Worm (Caenorhabditis elegans): ENCODE measurements around the gene Y105C5A.8.

Gene Y105C5A.8

DNA sequence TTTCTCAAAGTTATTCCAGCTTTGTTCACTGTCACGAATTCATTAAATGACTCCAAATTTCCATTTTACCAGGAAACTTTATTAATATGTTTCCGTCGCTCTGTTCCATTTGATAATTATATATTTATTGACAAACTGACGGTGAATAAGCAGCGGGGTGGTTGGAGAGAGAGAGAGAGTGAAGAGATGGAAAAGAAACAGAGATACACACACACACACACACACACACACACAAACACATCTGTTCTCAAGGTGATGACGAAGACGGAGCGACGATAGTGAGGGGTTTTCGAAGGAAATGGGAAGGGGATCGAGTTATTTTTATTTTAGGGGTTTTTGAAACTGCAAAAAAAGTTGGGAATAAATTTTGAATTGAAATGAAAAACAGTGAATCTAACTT is 43.0 kb downstream of the Y105C5A.8 start:
- TF ChIP-seq elt-3 (tag; optimal IDR thresholded peaks at IDR 0.05) (no peak), unc-62 (GFP tag; optimal IDR thresholded peaks at IDR 0.05) (peak; percentile 17), nhr-76 (tag; optimal IDR thresholded peaks at IDR 0.05) (no peak), elt-1 (tag; optimal IDR thresholded peaks at IDR 0.05; ENCODE audit: borderline replicate concordance, insufficient read depth) (no peak), lsy-2 (tag; optimal IDR thresholded peaks at IDR 0.05) (peak; percentile 32), hlh-1 (tag; optimal IDR thresholded peaks at IDR 0.05) (peak; percentile 69), M03D4.4 (tag; optimal IDR thresholded peaks at IDR 0.05) (no peak), ceh-83 (GFP tag; optimal IDR thresholded peaks at IDR 0.05) (no peak), unc-120 (tag; optimal IDR thresholded peaks at IDR 0.05; ENCODE audit: poor library complexity, severe bottlenecking) (no peak), nhr-2 (tag; optimal IDR thresholded peaks at IDR 0.05) (no peak), ceh-43 (GFP tag; optimal IDR thresholded peaks at IDR 0.05) (no peak), mls-2 (tag; optimal IDR thresholded peaks at IDR 0.05) (no peak), lin-32 (GFP tag; optimal IDR thresholded peaks at IDR 0.05) (peak; percentile 13), blmp-1 (tag; optimal IDR thresholded peaks at IDR 0.05) (no peak), cnd-1 (tag; optimal IDR thresholded peaks at IDR 0.05) (peak; percentile 57), bed-3 (GFP tag; optimal IDR thresholded peaks at IDR 0.05) (no peak), ceh-39 (tag; optimal IDR thresholded peaks at IDR 0.05) (no peak), nhr-12 (tag; optimal IDR thresholded peaks at IDR 0.05) (no peak), lin-13 (tag; optimal IDR thresholded peaks at IDR 0.05) (no peak), sptf-1 (tag; optimal IDR thresholded peaks at IDR 0.05) (no peak), ham-2 (GFP tag; optimal IDR thresholded peaks at IDR 0.05) (no peak), ztf-11 (tag; optimal IDR thresholded peaks at IDR 0.05) (no peak), tbx-8 (GFP tag; optimal IDR thresholded peaks at IDR 0.05) (no peak), nhr-237 (tag; optimal IDR thresholded peaks at IDR 0.05) (no peak), nhr-28 (tag; optimal IDR thresholded peaks at IDR 0.05) (no peak), drap-1 (GFP tag; optimal IDR thresholded peaks at IDR 0.05) (no peak), snpc-4 (tag; optimal IDR thresholded peaks at IDR 0.05) (no peak), mab-5 (tag; optimal IDR thresholded peaks at IDR 0.05) (no peak), ces-1 (GFP tag; optimal IDR thresholded peaks at IDR 0.05) (peak; percentile 28), mep-1 (tag; optimal IDR thresholded peaks at IDR 0.05) (peak; percentile 34), sem-2 (GFP tag; optimal IDR thresholded peaks at IDR 0.05) (no peak), flh-1 (GFP tag; optimal IDR thresholded peaks at IDR 0.05) (no peak), unc-39 (tag; optimal IDR thresholded peaks at IDR 0.05) (no peak), zip-8 (tag; optimal IDR thresholded peaks at IDR 0.05) (no peak), pha-4 (tag; optimal IDR thresholded peaks at IDR 0.05) (peak; percentile 2)

DNA sequence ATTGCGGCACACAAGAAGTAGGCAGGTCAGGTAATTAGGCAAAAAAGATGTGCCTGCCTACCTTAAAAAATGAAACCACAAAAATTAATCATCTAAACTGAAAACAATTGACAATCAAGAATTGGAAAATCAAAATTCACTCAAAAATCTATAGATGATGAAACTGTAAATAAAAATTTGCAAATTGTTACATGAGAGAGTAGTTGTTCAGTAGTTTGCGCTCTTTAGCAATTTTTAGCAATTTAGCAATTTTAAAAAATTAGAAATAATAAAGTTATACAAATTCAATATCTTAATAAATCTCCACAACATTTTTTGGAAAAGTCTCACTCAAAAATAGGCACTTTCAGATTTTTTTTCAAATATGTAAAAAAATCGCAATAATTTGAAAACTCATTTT is 44.8 kb downstream of the Y105C5A.8 start:
- TF ChIP-seq hlh-1 (tag; optimal IDR thresholded peaks at IDR 0.05): no peak
- TF ChIP-seq zip-8 (tag; optimal IDR thresholded peaks at IDR 0.05): no peak
- no peak for TF ChIP-seq sptf-1 (tag; optimal IDR thresholded peaks at IDR 0.05)
- no peak for TF ChIP-seq nhr-28 (tag; optimal IDR thresholded peaks at IDR 0.05)
- no peak for TF ChIP-seq lsy-2 (tag; optimal IDR thresholded peaks at IDR 0.05)
- TF ChIP-seq cnd-1 (tag; optimal IDR thresholded peaks at IDR 0.05): no peak
- TF ChIP-seq lin-32 (GFP tag; optimal IDR thresholded peaks at IDR 0.05): no peak
- no peak for TF ChIP-seq ceh-83 (GFP tag; optimal IDR thresholded peaks at IDR 0.05)
- no peak for TF ChIP-seq elt-3 (tag; optimal IDR thresholded peaks at IDR 0.05)
- TF ChIP-seq mep-1 (tag; optimal IDR thresholded peaks at IDR 0.05): no peak
- no peak for TF ChIP-seq unc-62 (GFP tag; optimal IDR thresholded peaks at IDR 0.05)
- TF ChIP-seq ham-2 (GFP tag; optimal IDR thresholded peaks at IDR 0.05): no peak
- TF ChIP-seq ztf-11 (tag; optimal IDR thresholded peaks at IDR 0.05): no peak
- TF ChIP-seq mls-2 (tag; optimal IDR thresholded peaks at IDR 0.05): no peak
- no peak for TF ChIP-seq drap-1 (GFP tag; optimal IDR thresholded peaks at IDR 0.05)
- TF ChIP-seq unc-39 (tag; optimal IDR thresholded peaks at IDR 0.05): no peak
- TF ChIP-seq sem-2 (GFP tag; optimal IDR thresholded peaks at IDR 0.05): no peak
- no peak for TF ChIP-seq ceh-39 (tag; optimal IDR thresholded peaks at IDR 0.05)
- TF ChIP-seq ceh-43 (GFP tag; optimal IDR thresholded peaks at IDR 0.05): no peak
- TF ChIP-seq nhr-12 (tag; optimal IDR thresholded peaks at IDR 0.05): no peak

DNA sequence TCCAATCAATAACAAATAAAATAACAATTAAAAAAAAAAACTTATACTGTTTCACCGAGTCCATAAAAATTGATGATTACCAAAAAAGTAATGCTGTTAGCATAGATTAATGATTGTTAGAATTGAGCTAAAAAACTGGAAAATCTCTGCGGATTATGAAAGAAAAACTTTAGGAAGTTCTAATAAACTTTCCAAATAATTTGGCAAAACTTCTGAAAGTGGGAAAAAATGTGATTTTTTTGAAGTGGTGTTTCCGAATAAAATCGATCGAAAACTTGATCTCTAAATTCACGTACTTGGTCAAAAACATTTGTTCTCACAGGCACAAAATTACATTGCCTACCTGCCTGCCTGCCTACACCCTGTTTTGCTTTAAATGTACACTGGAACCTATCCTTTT is 45.2 kb downstream of the Y105C5A.8 start:
- TF ChIP-seq unc-120 (tag; optimal IDR thresholded peaks at IDR 0.05; ENCODE audit: poor library complexity, severe bottlenecking) (no peak), nhr-28 (tag; optimal IDR thresholded peaks at IDR 0.05) (no peak), flh-1 (GFP tag; optimal IDR thresholded peaks at IDR 0.05) (no peak), mls-2 (tag; optimal IDR thresholded peaks at IDR 0.05) (no peak), unc-62 (GFP tag; optimal IDR thresholded peaks at IDR 0.05) (no peak), ceh-39 (tag; optimal IDR thresholded peaks at IDR 0.05) (no peak), hlh-1 (tag; optimal IDR thresholded peaks at IDR 0.05) (no peak), nhr-12 (tag; optimal IDR thresholded peaks at IDR 0.05) (no peak), blmp-1 (tag; optimal IDR thresholded peaks at IDR 0.05) (no peak), unc-39 (tag; optimal IDR thresholded peaks at IDR 0.05) (no peak), cnd-1 (tag; optimal IDR thresholded peaks at IDR 0.05) (no peak), lin-13 (tag; optimal IDR thresholded peaks at IDR 0.05) (no peak), sem-2 (GFP tag; optimal IDR thresholded peaks at IDR 0.05) (no peak), tbx-8 (GFP tag; optimal IDR thresholded peaks at IDR 0.05) (no peak)
